Fruit fly (Drosophila melanogaster) whole organism, embryonic: Measurements from ENCODE around the gene CG14286.

Experiments
- CG12299 ChIP-seq: fragments of 200-800 bp; sonication (Bioruptor generic); optimal IDR thresholded peaks from 2 replicates; lab custom pipeline; 2018; ENCODE audit warnings: missing biosample characterization, mild to moderate bottlenecking, missing genetic modification characterization
- CG14710 ChIP-seq: fragments of 200-800 bp; sonication (Bioruptor generic); optimal IDR thresholded peaks from 3 replicates; lab custom pipeline; 2019; ENCODE audit warnings: missing biosample characterization, mild to moderate bottlenecking, missing genetic modification characterization, moderate library complexity
- CG15479 ChIP-seq: fragments of 200-800 bp; sonication (Bioruptor generic); optimal IDR thresholded peaks from 3 replicates; lab custom pipeline; 2019; ENCODE audit warnings: missing biosample characterization, mild to moderate bottlenecking, missing genetic modification characterization, moderate library complexity
- CG1602 ChIP-seq: fragments of 200-800 bp; sonication (Bioruptor generic); optimal IDR thresholded peaks from 3 replicates; lab custom pipeline; 2016; ENCODE audit warnings: missing biosample characterization, missing genetic modification characterization
- CG16813 ChIP-seq: fragments of 200-800 bp; sonication (Bioruptor generic); IDR thresholded peaks from 3 replicates; pipeline ENCODE4 v1.3.6; 2022; ENCODE audit warnings: missing biosample characterization, missing genetic modification characterization; ENCODE audit not compliant: partially characterized antibody
- CG17568 ChIP-seq: fragments of 200-800 bp; sonication (Bioruptor generic); optimal IDR thresholded peaks from 2 replicates; lab custom pipeline; 2018; ENCODE audit warnings: missing biosample characterization, mild to moderate bottlenecking, missing genetic modification characterization, moderate library complexity
- CG18599 ChIP-seq: fragments of 200-800 bp; sonication (Bioruptor generic); optimal IDR thresholded peaks from 3 replicates; lab custom pipeline; 2017; ENCODE audit warnings: missing biosample characterization, missing genetic modification characterization, mild to moderate bottlenecking, moderate library complexity, missing genetic modification reagents
- CG18764 ChIP-seq: fragments of 200-800 bp; sonication (Bioruptor generic); optimal IDR thresholded peaks from 3 replicates; lab custom pipeline; 2016; ENCODE audit warnings: missing biosample characterization, missing genetic modification characterization
- CG42726 ChIP-seq: fragments of 200-800 bp; sonication (Bioruptor generic); IDR thresholded peaks from 2 replicates; pipeline ENCODE4 v1.3.6; 2022; ENCODE audit warnings: missing biosample characterization, missing genetic modification characterization; ENCODE audit not compliant: partially characterized antibody
- CG4282 ChIP-seq: fragments of 200-800 bp; sonication (Bioruptor generic); optimal IDR thresholded peaks from 2 replicates; lab custom pipeline; 2016; ENCODE audit warnings: missing biosample characterization, missing genetic modification characterization
- CG4360 ChIP-seq: fragments of 200-800 bp; sonication (Bioruptor generic); IDR thresholded peaks from 2 replicates; pipeline ENCODE4 v1.3.6; 2022; ENCODE audit warnings: missing biosample characterization, missing genetic modification characterization
- CG43689 ChIP-seq: fragments of 200-800 bp; sonication (Bioruptor generic); IDR thresholded peaks from 2 replicates; pipeline ENCODE4 v1.3.6; 2022; ENCODE audit warnings: missing biosample characterization, missing genetic modification characterization
- CG4730 ChIP-seq: fragments of 200-800 bp; sonication (Bioruptor generic); IDR thresholded peaks from 2 replicates; pipeline ENCODE4 v1.3.6; 2022; ENCODE audit warnings: missing biosample characterization, missing genetic modification characterization
- CG6791 ChIP-seq: fragments of 200-800 bp; sonication (Bioruptor generic); IDR thresholded peaks from 3 replicates; pipeline ENCODE4 v1.3.6; 2022; ENCODE audit warnings: missing biosample characterization, missing genetic modification characterization; ENCODE audit not compliant: partially characterized antibody
- CG7556 ChIP-seq: fragments of 200-800 bp; sonication (Bioruptor generic); optimal IDR thresholded peaks from 2 replicates; lab custom pipeline; 2017; ENCODE audit warnings: missing biosample characterization, mild to moderate bottlenecking, missing genetic modification characterization
- CG7786 ChIP-seq: fragments of 200-800 bp; sonication (Bioruptor generic); optimal IDR thresholded peaks from 2 replicates; lab custom pipeline; 2016; ENCODE audit warnings: missing biosample characterization, missing genetic modification characterization
- CG8478 ChIP-seq: fragments of >200 bp; optimal IDR thresholded peaks from 2 replicates; lab custom pipeline; 2018
- CG9727 ChIP-seq: fragments of 200-800 bp; sonication (Bioruptor generic); optimal IDR thresholded peaks from 3 replicates; lab custom pipeline; 2017; ENCODE audit warnings: missing biosample characterization, mild to moderate bottlenecking, missing genetic modification characterization
- Camta ChIP-seq: fragments of 200-800 bp; sonication (Bioruptor generic); optimal IDR thresholded peaks from 2 replicates; lab custom pipeline; 2016; ENCODE audit warnings: missing biosample characterization, missing genetic modification characterization
- Dbx ChIP-seq: fragments of 200-800 bp; sonication (Bioruptor generic); IDR thresholded peaks from 3 replicates; pipeline ENCODE4 v1.3.6; 2022; ENCODE audit warnings: missing biosample characterization, missing genetic modification characterization
- Gsc ChIP-seq: fragments of 200-800 bp; sonication (Bioruptor generic); IDR thresholded peaks from 2 replicates; pipeline ENCODE4 v1.3.6; 2022; ENCODE audit warnings: missing biosample characterization, missing genetic modification characterization
- Gug ChIP-seq: fragments of 200-800 bp; sonication (Bioruptor generic); IDR thresholded peaks from 4 replicates; pipeline ENCODE4 v1.3.6; 2022; ENCODE audit warnings: missing biosample characterization, missing genetic modification characterization
- Neu2 ChIP-seq: fragments of 200-800 bp; sonication (Bioruptor generic); optimal IDR thresholded peaks from 3 replicates; lab custom pipeline; 2016; ENCODE audit warnings: missing biosample characterization, missing genetic modification characterization, borderline replicate concordance
- Oaz ChIP-seq: fragments of 200-800 bp; sonication (Bioruptor generic); IDR thresholded peaks from 2 replicates; pipeline ENCODE4 v1.3.6; 2022; ENCODE audit warnings: missing biosample characterization, missing genetic modification characterization
- Sox100B ChIP-seq: fragments of 200-800 bp; sonication (Bioruptor generic); optimal IDR thresholded peaks from 3 replicates; lab custom pipeline; 2018; ENCODE audit warnings: missing biosample characterization, mild to moderate bottlenecking, missing genetic modification characterization
- Ssrp ChIP-seq: fragments of 200-800 bp; sonication (Bioruptor generic); optimal IDR thresholded peaks from 2 replicates; lab custom pipeline; 2018; ENCODE audit warnings: missing biosample characterization, mild to moderate bottlenecking, missing genetic modification characterization, moderate library complexity
- YL-1 ChIP-seq: fragments of 200-800 bp; sonication (Bioruptor generic); optimal IDR thresholded peaks from 3 replicates; lab custom pipeline; 2017; ENCODE audit warnings: missing biosample characterization, mild to moderate bottlenecking, missing genetic modification characterization
- ab ChIP-seq: fragments of 200-800 bp; sonication (Bioruptor generic); optimal IDR thresholded peaks from 2 replicates; lab custom pipeline; 2016; ENCODE audit warnings: missing biosample characterization, missing genetic modification characterization
- al ChIP-seq: fragments of 200-800 bp; sonication (Bioruptor generic); IDR thresholded peaks from 2 replicates; pipeline ENCODE4 v1.3.6; 2022; ENCODE audit warnings: missing biosample characterization, missing genetic modification characterization
- caup ChIP-seq: fragments of 200-800 bp; sonication (Bioruptor generic); optimal IDR thresholded peaks from 3 replicates; lab custom pipeline; 2017; ENCODE audit warnings: missing biosample characterization, mild to moderate bottlenecking, missing genetic modification characterization, moderate library complexity; ENCODE audit not compliant: severe bottlenecking
- chm ChIP-seq: fragments of 200-800 bp; sonication (Bioruptor generic); IDR thresholded peaks from 2 replicates; pipeline ENCODE4 v1.3.6; 2022; ENCODE audit warnings: missing biosample characterization, missing genetic modification characterization
- corto ChIP-seq: fragments of 200-800 bp; sonication (Bioruptor generic); optimal IDR thresholded peaks from 2 replicates; lab custom pipeline; 2016; ENCODE audit warnings: missing biosample characterization, mild to moderate bottlenecking, missing genetic modification characterization, moderate library complexity
- emc ChIP-seq: fragments of 200-800 bp; sonication (Bioruptor generic); optimal IDR thresholded peaks from 2 replicates; lab custom pipeline; 2016; ENCODE audit warnings: missing biosample characterization, missing genetic modification characterization
- gem ChIP-seq: fragments of 200-800 bp; sonication (Bioruptor generic); optimal IDR thresholded peaks from 2 replicates; lab custom pipeline; 2019; ENCODE audit warnings: missing biosample characterization, mild to moderate bottlenecking, missing genetic modification characterization, moderate library complexity
- lab ChIP-seq: fragments of 200-800 bp; sonication (Bioruptor generic); optimal IDR thresholded peaks from 3 replicates; lab custom pipeline; 2017; ENCODE audit warnings: missing biosample characterization, missing genetic modification characterization, mild to moderate bottlenecking, moderate library complexity, missing genetic modification reagents
- luna ChIP-seq: fragments of 200-800 bp; sonication (Bioruptor generic); optimal IDR thresholded peaks from 2 replicates; lab custom pipeline; 2016; ENCODE audit warnings: missing biosample characterization, missing genetic modification characterization
- onecut ChIP-seq: fragments of 200-800 bp; sonication (Bioruptor generic); IDR thresholded peaks from 2 replicates; pipeline ENCODE4 v1.3.6; 2022; ENCODE audit warnings: missing biosample characterization, missing genetic modification characterization
- pum ChIP-seq: fragments of 200-800 bp; sonication (Bioruptor generic); optimal IDR thresholded peaks from 2 replicates; lab custom pipeline; 2016; ENCODE audit warnings: missing biosample characterization, missing genetic modification characterization
- rib ChIP-seq: fragments of 200-800 bp; sonication (Bioruptor generic); IDR thresholded peaks from 2 replicates; pipeline ENCODE4 v1.3.6; 2022; ENCODE audit warnings: missing biosample characterization, missing genetic modification characterization
- sc ChIP-seq, 3 experiments: fragments of >200 bp in 2 of 3; fragments of 200-800 bp in 1 of 3; sonication (Bioruptor generic) in 1 of 3; optimal IDR thresholded peaks; 2 replicates in 2 of 3; 3 replicates in 1 of 3; lab custom pipeline; 2017; ENCODE audit warnings: mild to moderate bottlenecking in 1 of 3, missing biosample characterization in 1 of 3, missing genetic modification characterization in 1 of 3, missing genetic modification reagents in 1 of 3
- seq ChIP-seq: fragments of 200-800 bp; sonication (Bioruptor generic); IDR thresholded peaks from 2 replicates; pipeline ENCODE4 v1.3.6; 2022; ENCODE audit warnings: missing biosample characterization, missing genetic modification characterization
- ssp ChIP-seq: fragments of 200-800 bp; sonication (Bioruptor generic); IDR thresholded peaks from 2 replicates; pipeline ENCODE4 v1.3.6; 2022; ENCODE audit warnings: missing biosample characterization, missing genetic modification characterization
- tio ChIP-seq: fragments of 200-800 bp; sonication (Bioruptor generic); optimal IDR thresholded peaks from 2 replicates; lab custom pipeline; 2017; ENCODE audit warnings: missing biosample characterization, missing genetic modification characterization, inconsistent platforms
- tll ChIP-seq, 2 experiments: fragments of 200-800 bp in 1 of 2; fragments of >200 bp in 1 of 2; sonication (Bioruptor generic) in 1 of 2; optimal IDR thresholded peaks; 2 replicates each; lab custom pipeline; 2017 to 2019; ENCODE audit warnings: missing biosample characterization in 2 of 2, missing genetic modification characterization in 2 of 2, mild to moderate bottlenecking in 1 of 2, moderate library complexity in 1 of 2
- toy ChIP-seq: fragments of 200-800 bp; sonication (Bioruptor generic); IDR thresholded peaks from 2 replicates; pipeline ENCODE4 v1.3.6; 2022; ENCODE audit warnings: missing biosample characterization, missing genetic modification characterization
- twi ChIP-seq: fragments of 200-800 bp; optimal IDR thresholded peaks from 2 replicates; lab custom pipeline; 2019; ENCODE audit warnings: missing biosample characterization, mild to moderate bottlenecking, missing genetic modification characterization, moderate library complexity
- unpg ChIP-seq: fragments of 200-800 bp; sonication (Bioruptor generic); optimal IDR thresholded peaks from 3 replicates; lab custom pipeline; 2018; ENCODE audit warnings: missing biosample characterization, mild to moderate bottlenecking, missing genetic modification characterization, moderate library complexity
- wek ChIP-seq: fragments of 200-800 bp; sonication (Bioruptor generic); optimal IDR thresholded peaks from 3 replicates; lab custom pipeline; 2018; ENCODE audit warnings: missing biosample characterization, mild to moderate bottlenecking, missing genetic modification characterization, moderate library complexity

The CG14286 gene

DNA sequence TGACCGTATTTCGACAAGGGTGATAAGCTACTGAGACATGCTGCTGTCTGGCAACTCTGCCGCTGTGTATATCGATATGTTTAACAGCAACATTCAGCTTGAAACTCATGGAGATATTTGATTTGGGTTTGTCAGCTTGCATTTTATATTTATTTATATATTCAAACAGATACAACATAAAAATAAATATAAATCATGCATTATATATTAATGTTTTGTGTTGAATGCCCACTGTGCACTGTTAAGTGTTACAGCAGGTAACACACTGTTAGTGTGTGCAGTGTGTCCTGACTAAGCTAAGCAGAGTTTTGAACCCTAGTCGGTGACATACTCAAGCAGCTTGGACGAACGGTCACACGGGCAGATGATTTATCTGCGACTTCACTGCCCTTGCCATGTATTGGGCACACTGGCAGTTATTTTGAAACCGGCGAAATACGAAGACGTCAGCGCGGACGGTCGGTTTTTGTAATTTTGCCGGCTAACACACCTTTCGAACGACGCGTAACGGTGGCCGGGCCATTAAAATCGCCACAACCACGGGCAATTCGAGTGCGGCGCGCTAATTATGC, 40.2 kb upstream of the CG14286 start, which contains the start of the genes snRNP-U1-C and gukh (continued):
- TF ChIP-seq Sox100B (GFP tag; lab: Kevin White, UChicago) (peak; percentile 52), CG43689 (GFP tag; lab: Robert Waterston, UW) (peak; percentile 73; the same call in 1 of the 2 replicates), CG9727 (peak; percentile 76), CG14710 (tag; lab: Kevin White, UChicago) (peak; percentile 88), tll (GFP tag; optimal IDR thresholded peaks at IDR 0.05; lab: Kevin White, UChicago) (peak in 1 of 2 experiments; percentile 22), CG4730 (GFP tag; lab: Robert Waterston, UW) (peak; percentile 73; the same call in 1 of the 2 replicates), emc (GFP tag; lab: Kevin White, UChicago) (no peak), Neu2 (no peak), ab (no peak), CG6791 (GFP tag; lab: Robert Waterston, UW) (peak; percentile 39; the same call in 2 of the 3 replicates), CG7556 (GFP tag; lab: Kevin White, UChicago) (peak; percentile 77), rib (peak; percentile 35; the same call in 1 of the 2 replicates), wek (GFP tag; lab: Kevin White, UChicago) (peak; percentile 27), CG42726 (peak; percentile 55), CG16813 (GFP tag; lab: Robert Waterston, UW) (peak; percentile 69; the same call in 2 of the 3 replicates), seq (GFP tag; lab: Robert Waterston, UW) (peak; percentile 87), pum (GFP tag; lab: Kevin White, UChicago) (no peak), tio (GFP tag; lab: Kevin White, UChicago) (peak; percentile 74), gem (peak; percentile 92), CG7786 (GFP tag; lab: Kevin White, UChicago) (no peak), Dbx (GFP tag; lab: Robert Waterston, UW) (peak; percentile 89), ssp (peak; percentile 58), CG4282 (GFP tag; lab: Kevin White, UChicago) (peak; percentile 66), unpg (GFP tag; lab: Kevin White, UChicago) (peak; percentile 87), CG17568 (GFP tag; lab: Kevin White, UChicago) (peak; percentile 64), CG1602 (GFP tag; lab: Kevin White, UChicago) (peak; percentile 80), caup (GFP tag; lab: Kevin White, UChicago) (peak; percentile 74), corto (GFP tag; lab: Kevin White, UChicago) (peak; percentile 62), luna (no peak), sc (optimal IDR thresholded peaks at IDR 0.05; lab: Kevin White, UChicago) (no peak), sc (GFP tag; optimal IDR thresholded peaks at IDR 0.05; lab: Kevin White, UChicago) (peak; percentile 46), twi (peak; percentile 66), Gug (peak; percentile 62), al (GFP tag; lab: Robert Waterston, UW) (peak; percentile 82), lab (GFP tag; lab: Kevin White, UChicago) (peak; percentile 88), Camta (GFP tag; lab: Kevin White, UChicago) (no peak), CG18599 (GFP tag; lab: Kevin White, UChicago) (peak; percentile 85), Oaz (GFP tag; lab: Robert Waterston, UW) (peak; percentile 77), CG15479 (GFP tag; lab: Kevin White, UChicago) (no peak), Gsc (no peak), YL-1 (GFP tag; lab: Kevin White, UChicago) (peak; percentile 90), onecut (GFP tag; lab: Robert Waterston, UW) (peak; percentile 67), toy (GFP tag; lab: Robert Waterston, UW) (0 out of 2 replicates have a peak, but pooled peaks have one; percentile 33), CG4360 (peak; percentile 49), CG18764 (GFP tag; lab: Kevin White, UChicago) (peak; percentile 56), CG12299 (tag; lab: Kevin White, UChicago) (peak; percentile 78), Ssrp (tag; lab: Kevin White, UChicago) (peak; percentile 59), chm (GFP tag; lab: Robert Waterston, UW) (peak; percentile 86), CG8478 (lab: Kevin White, UChicago) (no peak)
